Worm (Caenorhabditis elegans) whole organism, L1 larva: ENCODE measurements around the gene srh-74.

Experiments
- unc-62 ChIP-seq: fragments of 150-350 bp; optimal IDR thresholded peaks from 2 replicates; lab custom pipeline; 2014; ENCODE audit warnings: missing biosample characterization, missing genetic modification reagents, missing genetic modification characterization
- xbp-1 ChIP-seq: sonication (generic microtip); optimal IDR thresholded peaks from 2 replicates; lab custom pipeline; 2016; ENCODE audit warnings: missing genetic modification characterization, missing compliant biosample characterization

DNA sequence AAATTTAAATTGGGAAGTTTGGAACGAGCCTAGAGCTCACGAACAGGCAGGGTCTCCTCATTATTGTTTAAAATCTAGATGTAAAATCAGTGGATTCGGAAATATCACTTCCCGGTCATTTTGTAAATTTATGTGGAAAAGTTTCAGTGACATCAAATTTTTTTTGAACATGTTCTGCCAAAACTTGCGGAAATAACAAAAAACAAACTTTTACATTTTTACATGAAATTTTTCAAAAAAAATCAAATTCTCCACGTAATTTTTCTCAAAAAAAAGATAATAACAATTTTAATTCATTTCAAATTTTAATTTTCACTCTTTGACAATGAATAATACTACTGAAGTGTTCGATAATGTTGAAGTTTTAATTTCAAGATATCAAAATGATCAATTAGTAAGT, 7.1 kb downstream of the srh-74 start, which contains the start of gene C45B11.5:
- no peak for TF ChIP-seq unc-62 (GFP tag; lab: Kevin White, UChicago)
- no peak for TF ChIP-seq xbp-1 (tag; lab: Kevin White, UChicago)
